Fruit fly (Drosophila melanogaster) whole organism, embryonic: Measurements from ENCODE around the gene Nf-YA.
A peak's percentile ranks its signal among the peaks of the same experiment; 100 is the strongest.

Experiments used
- CG10366 ChIP-seq: fragments of 200-800 bp; sonication (Bioruptor generic); IDR thresholded peaks from 2 replicates; pipeline ENCODE4 v1.3.6; 2022; ENCODE audit warnings: missing biosample characterization, missing genetic modification characterization
- CG10565 ChIP-seq: fragments of 200-800 bp; sonication (Bioruptor generic); optimal IDR thresholded peaks from 3 replicates; lab custom pipeline; 2016; ENCODE audit warnings: missing biosample characterization, mild to moderate bottlenecking, missing genetic modification characterization
- CG11456 ChIP-seq: fragments of 200-800 bp; sonication (Bioruptor generic); IDR thresholded peaks from 3 replicates; pipeline ENCODE4 v1.3.6; 2022; ENCODE audit warnings: missing biosample characterization, missing genetic modification characterization
- CG12104 ChIP-seq: fragments of 200-800 bp; sonication (Bioruptor generic); optimal IDR thresholded peaks from 3 replicates; lab custom pipeline; 2016; ENCODE audit warnings: missing biosample characterization, missing genetic modification characterization
- CG12155 ChIP-seq: fragments of 200-800 bp; sonication (Bioruptor generic); optimal IDR thresholded peaks from 3 replicates; lab custom pipeline; 2016; ENCODE audit warnings: missing biosample characterization, missing genetic modification characterization
- CG12391 ChIP-seq: fragments of 200-800 bp; sonication (Bioruptor generic); optimal IDR thresholded peaks from 3 replicates; lab custom pipeline; 2018; ENCODE audit warnings: missing biosample characterization, mild to moderate bottlenecking, missing genetic modification characterization, moderate library complexity
- CG12744 ChIP-seq: fragments of 200-800 bp; sonication (Bioruptor generic); optimal IDR thresholded peaks from 2 replicates; lab custom pipeline; 2016; ENCODE audit warnings: missing biosample characterization, missing genetic modification characterization
- CG13287 ChIP-seq: fragments of 200-800 bp; sonication (Bioruptor generic); IDR thresholded peaks from 2 replicates; pipeline ENCODE4 v1.3.6; 2022; ENCODE audit warnings: missing biosample characterization, missing genetic modification characterization; ENCODE audit not compliant: partially characterized antibody
- CG14050 ChIP-seq: fragments of 200-800 bp; sonication (Bioruptor generic); IDR thresholded peaks from 3 replicates; pipeline ENCODE4 v1.3.6; 2022; ENCODE audit warnings: missing biosample characterization, missing genetic modification characterization
- CG14710 ChIP-seq: fragments of 200-800 bp; sonication (Bioruptor generic); optimal IDR thresholded peaks from 3 replicates; lab custom pipeline; 2019; ENCODE audit warnings: missing biosample characterization, mild to moderate bottlenecking, missing genetic modification characterization, moderate library complexity
- CG17829 ChIP-seq: fragments of 200-800 bp; optimal IDR thresholded peaks from 2 replicates; lab custom pipeline; 2019; ENCODE audit warnings: missing biosample characterization, mild to moderate bottlenecking, missing genetic modification characterization, moderate library complexity
- CG17912 ChIP-seq: fragments of 200-800 bp; sonication (Bioruptor generic); optimal IDR thresholded peaks from 2 replicates; lab custom pipeline; 2018; ENCODE audit warnings: missing biosample characterization, mild to moderate bottlenecking, missing genetic modification characterization
- CG2712 ChIP-seq: fragments of 200-800 bp; optimal IDR thresholded peaks from 3 replicates; lab custom pipeline; 2019; ENCODE audit warnings: missing biosample characterization, mild to moderate bottlenecking, missing genetic modification characterization, moderate library complexity
- CG32532 ChIP-seq: fragments of 200-800 bp; sonication (Bioruptor generic); IDR thresholded peaks from 2 replicates; pipeline ENCODE4 v1.3.6; 2022; ENCODE audit warnings: missing biosample characterization, missing genetic modification characterization
- CG6791 ChIP-seq: fragments of 200-800 bp; sonication (Bioruptor generic); IDR thresholded peaks from 3 replicates; pipeline ENCODE4 v1.3.6; 2022; ENCODE audit warnings: missing biosample characterization, missing genetic modification characterization; ENCODE audit not compliant: partially characterized antibody
- CG8388 ChIP-seq: fragments of 200-800 bp; sonication (Bioruptor generic); optimal IDR thresholded peaks from 2 replicates; lab custom pipeline; 2019; ENCODE audit warnings: missing biosample characterization, mild to moderate bottlenecking, missing genetic modification characterization, moderate library complexity
- Dip2 ChIP-seq: fragments of 200-800 bp; sonication (Bioruptor generic); IDR thresholded peaks from 2 replicates; pipeline ENCODE4 v1.3.6; 2022; ENCODE audit warnings: missing biosample characterization, missing genetic modification characterization
- Dll ChIP-seq: fragments of 200-800 bp; sonication (Bioruptor generic); IDR thresholded peaks from 4 replicates; pipeline ENCODE4 v1.3.6; 2022; ENCODE audit warnings: missing biosample characterization, missing genetic modification characterization; ENCODE audit not compliant: partially characterized antibody
- Drgx ChIP-seq: fragments of 200-800 bp; sonication (Bioruptor generic); IDR thresholded peaks from 2 replicates; pipeline ENCODE4 v1.3.6; 2022; ENCODE audit warnings: missing biosample characterization, missing genetic modification characterization
- Ets65A ChIP-seq: fragments of 200-800 bp; sonication (Bioruptor generic); peaks from one replicate; lab custom pipeline; 2016; ENCODE audit warnings: missing biosample characterization, missing genetic modification characterization
- Ets97D ChIP-seq: fragments of 200-800 bp; sonication (Bioruptor generic); optimal IDR thresholded peaks from 3 replicates; lab custom pipeline; 2016; ENCODE audit warnings: missing biosample characterization, missing genetic modification characterization
- HLHmδ ChIP-seq: fragments of 200-800 bp; sonication (Bioruptor generic); optimal IDR thresholded peaks from 2 replicates; lab custom pipeline; 2018; ENCODE audit warnings: missing biosample characterization, mild to moderate bottlenecking, missing genetic modification characterization, moderate library complexity
- Hr39 ChIP-seq: fragments of >200 bp; optimal IDR thresholded peaks from 2 replicates; lab custom pipeline; 2017
- MBD-R2 ChIP-seq: fragments of 200-800 bp; sonication (Bioruptor generic); IDR thresholded peaks from 2 replicates; pipeline ENCODE4 v1.3.6; 2022; ENCODE audit warnings: missing biosample characterization, missing genetic modification characterization
- Med ChIP-seq: fragments of 200-800 bp; sonication (Bioruptor generic); peaks from one replicate; lab custom pipeline; 2016; ENCODE audit warnings: missing biosample characterization, missing genetic modification characterization, mild to moderate bottlenecking, inconsistent platforms, moderate library complexity
- Myb ChIP-seq: fragments of 200-800 bp; sonication (Bioruptor generic); optimal IDR thresholded peaks from 2 replicates; lab custom pipeline; 2016; ENCODE audit warnings: missing biosample characterization, missing genetic modification characterization
- Oli ChIP-seq: fragments of 200-800 bp; sonication (Bioruptor generic); optimal IDR thresholded peaks from 2 replicates; lab custom pipeline; 2018; ENCODE audit warnings: missing biosample characterization, mild to moderate bottlenecking, missing genetic modification characterization, moderate library complexity
- Spps ChIP-seq: fragments of 200-800 bp; sonication (Bioruptor generic); optimal IDR thresholded peaks from 2 replicates; lab custom pipeline; 2018; ENCODE audit warnings: missing biosample characterization, mild to moderate bottlenecking, missing genetic modification characterization
- Sry-δ ChIP-seq: fragments of 200-800 bp; sonication (Bioruptor generic); optimal IDR thresholded peaks from 2 replicates; lab custom pipeline; 2016; ENCODE audit warnings: missing biosample characterization, missing genetic modification characterization
- Ssrp ChIP-seq: fragments of 200-800 bp; sonication (Bioruptor generic); optimal IDR thresholded peaks from 2 replicates; lab custom pipeline; 2018; ENCODE audit warnings: missing biosample characterization, mild to moderate bottlenecking, missing genetic modification characterization, moderate library complexity
- ash1 ChIP-seq: fragments of 200-800 bp; sonication (Bioruptor generic); optimal IDR thresholded peaks from 2 replicates; lab custom pipeline; 2018; ENCODE audit warnings: missing biosample characterization, mild to moderate bottlenecking, missing genetic modification characterization
- corto ChIP-seq: fragments of 200-800 bp; sonication (Bioruptor generic); optimal IDR thresholded peaks from 2 replicates; lab custom pipeline; 2016; ENCODE audit warnings: missing biosample characterization, mild to moderate bottlenecking, missing genetic modification characterization, moderate library complexity
- dm ChIP-seq: fragments of 200-800 bp; sonication (Bioruptor generic); optimal IDR thresholded peaks from 3 replicates; lab custom pipeline; 2016; ENCODE audit warnings: missing biosample characterization, missing genetic modification characterization
- gfzf ChIP-seq: fragments of 200-800 bp; sonication (Bioruptor generic); optimal IDR thresholded peaks from 2 replicates; lab custom pipeline; 2016; ENCODE audit warnings: missing biosample characterization, mild to moderate bottlenecking, missing genetic modification characterization, moderate library complexity
- inv ChIP-seq: fragments of 200-800 bp; sonication (Bioruptor generic); IDR thresholded peaks from 2 replicates; pipeline ENCODE4 v1.3.6; 2022; ENCODE audit warnings: missing biosample characterization, missing genetic modification characterization; ENCODE audit not compliant: partially characterized antibody
- kay ChIP-seq: fragments of 200-800 bp; sonication (Bioruptor generic); optimal IDR thresholded peaks from 2 replicates; lab custom pipeline; 2016; ENCODE audit warnings: missing biosample characterization, missing genetic modification characterization
- kni ChIP-seq: fragments of 200-800 bp; sonication (Bioruptor generic); optimal IDR thresholded peaks from 3 replicates; lab custom pipeline; 2017; ENCODE audit warnings: mild to moderate bottlenecking, missing biosample characterization, missing genetic modification reagents, missing genetic modification characterization
- maf-S ChIP-seq: fragments of 200-800 bp; sonication (Bioruptor generic); optimal IDR thresholded peaks from 2 replicates; lab custom pipeline; 2016; ENCODE audit warnings: missing biosample characterization, missing genetic modification characterization
- pb ChIP-seq: fragments of 200-800 bp; sonication (Bioruptor generic); optimal IDR thresholded peaks from 3 replicates; lab custom pipeline; 2016; ENCODE audit warnings: missing biosample characterization, missing genetic modification characterization
- row ChIP-seq: fragments of 200-800 bp; sonication (Bioruptor generic); IDR thresholded peaks from 3 replicates; pipeline ENCODE4 v1.3.6; 2022; ENCODE audit warnings: missing biosample characterization, missing genetic modification characterization
- sens ChIP-seq: fragments of 200-800 bp; sonication (Bioruptor generic); peaks from one replicate; lab custom pipeline; 2016; ENCODE audit warnings: missing biosample characterization, missing genetic modification characterization
- shn ChIP-seq: fragments of 200-800 bp; sonication (Bioruptor generic); optimal IDR thresholded peaks from 3 replicates; lab custom pipeline; 2016; ENCODE audit warnings: missing biosample characterization, missing genetic modification characterization
- slou ChIP-seq: fragments of 200-800 bp; sonication (Bioruptor generic); optimal IDR thresholded peaks from 3 replicates; lab custom pipeline; 2016; ENCODE audit warnings: missing biosample characterization, missing genetic modification characterization
- sr ChIP-seq: fragments of 200-800 bp; sonication (Bioruptor generic); IDR thresholded peaks from 3 replicates; pipeline ENCODE4 v1.3.6; 2022; ENCODE audit warnings: missing biosample characterization, missing genetic modification characterization
- stwl ChIP-seq: fragments of 200-800 bp; sonication (Bioruptor generic); optimal IDR thresholded peaks from 3 replicates; lab custom pipeline; 2018; ENCODE audit warnings: missing biosample characterization, mild to moderate bottlenecking, missing genetic modification characterization, moderate library complexity
- unc-4 ChIP-seq: fragments of 200-800 bp; sonication (Bioruptor generic); IDR thresholded peaks from 2 replicates; pipeline ENCODE4 v1.3.6; 2022; ENCODE audit warnings: missing biosample characterization, missing genetic modification characterization; ENCODE audit not compliant: partially characterized antibody

Gene Nf-YA

DNA sequence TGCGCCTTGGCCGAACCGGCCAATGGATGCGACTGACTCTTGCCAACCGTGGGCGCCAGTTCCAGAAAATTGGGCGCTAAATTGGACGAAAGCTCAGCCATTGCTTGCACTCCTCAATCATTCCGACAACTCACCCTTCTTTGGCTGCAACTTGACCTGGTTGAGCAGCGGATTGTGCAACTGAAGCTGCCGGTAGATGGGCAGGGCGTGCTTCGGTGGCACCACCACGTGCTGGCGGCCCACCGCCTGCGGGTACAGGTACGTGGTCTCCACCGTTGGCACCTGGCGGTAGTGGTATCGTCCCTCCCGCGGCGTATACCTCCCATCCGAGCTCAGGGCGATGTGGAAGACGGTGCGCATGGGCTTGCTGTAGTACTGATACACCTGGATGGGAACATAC is 48.4 kb upstream of the Nf-YA start:
- TF ChIP-seq inv (GFP tag; lab: Robert Waterston, UW) (0 out of 2 replicates have a peak, but pooled peaks have one; percentile 16), CG8388 (GFP tag; lab: Kevin White, UChicago) (no peak), CG6791 (0 out of 3 replicates have a peak, but pooled peaks have one; percentile 10), pb (GFP tag; lab: Kevin White, UChicago) (no peak), slou (GFP tag; lab: Kevin White, UChicago) (no peak), CG32532 (GFP tag; lab: Robert Waterston, UW) (0 out of 2 replicates have a peak, but pooled peaks have one; percentile 9), dm (GFP tag; lab: Kevin White, UChicago) (no peak), Hr39 (lab: Kevin White, UChicago) (no peak), CG11456 (GFP tag; lab: Robert Waterston, UW) (0 out of 3 replicates have a peak, but pooled peaks have one; percentile 42), Ets65A (GFP tag; lab: Kevin White, UChicago) (peak; percentile 77), Med (GFP tag; lab: Kevin White, UChicago) (peak; percentile 72)
- TF ChIP-seq, all 482 proteins: peak for 6

DNA sequence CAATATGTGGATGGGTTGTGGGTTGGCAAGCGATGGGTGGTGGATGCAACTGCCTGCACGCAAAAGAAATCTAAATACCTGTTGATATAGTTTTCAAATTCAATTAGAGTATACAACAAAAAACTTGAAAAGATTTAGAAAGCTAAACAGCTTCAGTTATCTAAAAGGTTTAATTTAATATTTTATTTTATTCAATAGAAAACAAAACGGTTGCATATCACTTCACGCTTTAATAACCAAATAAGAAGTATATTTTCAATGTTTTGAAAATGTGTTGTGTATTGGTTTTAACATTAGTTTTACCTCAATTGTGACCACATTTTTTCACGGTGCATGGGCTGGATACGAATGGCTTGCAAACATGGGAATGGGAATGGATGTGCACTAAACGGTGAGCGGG is 47.6 kb upstream of the Nf-YA start:
- TF ChIP-seq Drgx (GFP tag; lab: Robert Waterston, UW), result peak; percentile 8; the same call in 1 of the 2 replicates
- TF ChIP-seq Spps (tag; lab: Kevin White, UChicago), result no peak

DNA sequence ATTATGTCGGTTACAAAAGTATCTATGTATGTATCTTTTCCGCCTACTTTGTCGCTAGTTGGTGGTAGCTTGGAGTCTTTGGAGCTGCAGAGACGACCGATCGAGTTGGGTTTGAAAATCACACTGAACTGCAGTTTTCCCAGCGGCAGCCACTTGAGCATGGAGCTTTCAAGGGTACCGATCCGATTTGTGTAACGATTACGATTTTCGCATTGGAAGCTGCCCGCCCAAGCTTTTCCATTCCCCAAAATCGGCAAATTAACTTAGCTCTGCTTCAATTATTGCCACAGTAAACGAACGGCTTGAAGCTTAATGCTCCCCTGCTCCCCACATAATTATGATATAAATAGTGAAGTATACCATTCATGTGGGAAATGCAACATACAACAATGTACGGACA is 47.1 kb upstream of the Nf-YA start, which contains the start of gene CG32036:
Gene CG32036, minus strand, starts transcription at position 101 of the 400 bp plus-strand sequence.
- TF ChIP-seq sens (peak; percentile 9), CG10366 (GFP tag; lab: Robert Waterston, UW) (no peak)
- TF ChIP-seq, all 482 proteins: peak for 1

DNA sequence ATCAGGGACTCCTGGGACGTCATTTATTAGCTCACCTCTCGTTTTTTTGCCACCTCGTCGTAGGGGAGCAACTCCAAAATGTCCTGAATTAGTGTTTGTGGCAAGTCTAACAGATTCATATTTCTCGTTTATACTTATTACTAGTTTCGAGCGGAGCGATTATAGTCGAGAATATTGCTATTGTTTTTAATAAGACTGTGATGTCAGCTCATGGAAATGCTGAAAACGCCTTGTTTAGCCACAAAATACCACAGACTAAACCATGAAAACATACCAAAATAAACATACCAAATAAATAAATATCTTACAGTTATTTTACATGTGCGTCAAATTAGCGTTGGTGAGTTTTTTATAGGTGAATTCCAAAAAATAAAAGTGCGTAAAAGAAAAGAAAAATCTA is 45.5 kb upstream of the Nf-YA start, which contains the start of gene pall:
Gene pall, minus strand, starts transcription at position 205 of the 400 bp plus-strand sequence.
- TF ChIP-seq CG12391 (tag; lab: Kevin White, UChicago) (peak; percentile 20), sr (GFP tag; lab: Robert Waterston, UW) (no peak), ash1 (GFP tag; lab: Kevin White, UChicago) (no peak), MBD-R2 (GFP tag; lab: Robert Waterston, UW) (peak; percentile 60), unc-4 (peak; percentile 43; the same call in 1 of the 2 replicates), CG10565 (no peak), Oli (no peak), stwl (peak; percentile 79), CG17912 (GFP tag; lab: Kevin White, UChicago) (no peak), CG12744 (GFP tag; lab: Kevin White, UChicago) (no peak), CG17829 (tag; lab: Kevin White, UChicago) (peak; percentile 37), maf-S (GFP tag; lab: Kevin White, UChicago) (no peak), CG14710 (tag; lab: Kevin White, UChicago) (peak; percentile 32), HLHmδ (GFP tag; lab: Kevin White, UChicago) (no peak), CG2712 (peak; percentile 36), CG12104 (GFP tag; lab: Kevin White, UChicago) (no peak), Dip2 (GFP tag; lab: Robert Waterston, UW) (no peak), CG12155 (GFP tag; lab: Kevin White, UChicago) (no peak), Ssrp (tag; lab: Kevin White, UChicago) (no peak), CG13287 (GFP tag; lab: Robert Waterston, UW) (peak; percentile 54; the same call in 1 of the 2 replicates), Sry-δ (no peak), Ets97D (GFP tag; lab: Kevin White, UChicago) (peak; percentile 38), row (GFP tag; lab: Robert Waterston, UW) (peak; percentile 12; the same call in 1 of the 3 replicates), gfzf (peak; percentile 92), kni (GFP tag; lab: Kevin White, UChicago) (no peak), kay (GFP tag; lab: Kevin White, UChicago) (no peak), corto (GFP tag; lab: Kevin White, UChicago) (no peak), CG14050 (no peak), Dll (GFP tag; lab: Robert Waterston, UW) (peak; percentile 43; the same call in 2 of the 4 replicates), Myb (peak; percentile 17), shn (GFP tag; lab: Kevin White, UChicago) (no peak)
